Worm (Caenorhabditis elegans) whole organism, young adult: Measurements from ENCODE around the gene dpf-2.
A peak's percentile ranks its signal among the peaks of the same experiment; 100 is the strongest.

Experiments used
- B0261.1 ChIP-seq: sonication (generic microtip); optimal IDR thresholded peaks from 2 replicates; lab custom pipeline; 2016; ENCODE audit warnings: mild to moderate bottlenecking, missing genetic modification characterization, moderate library complexity, missing compliant biosample characterization
- C06A6.2 ChIP-seq: fragments of 200-800 bp; sonication (Bioruptor generic); conservative IDR thresholded peaks from 2 replicates; pipeline ENCODE4 v1.3.6; 2022; ENCODE audit warnings: missing genetic modification characterization, missing compliant biosample characterization
- C17E4.6 ChIP-seq: fragments of 200-800 bp; sonication (Bioruptor generic); IDR thresholded peaks from 2 replicates; pipeline ENCODE4 v1.3.6; 2022; ENCODE audit warnings: missing genetic modification reagents, missing genetic modification characterization, missing compliant biosample characterization
- F10E7.11 ChIP-seq: sonication (generic microtip); optimal IDR thresholded peaks from 2 replicates; lab custom pipeline; 2017; ENCODE audit warnings: mild to moderate bottlenecking, missing genetic modification characterization, moderate library complexity, missing compliant biosample characterization
- F37B4.10 ChIP-seq: fragments of 200-800 bp; sonication (Bioruptor generic); IDR thresholded peaks from 2 replicates; pipeline ENCODE4 v1.3.6; 2022; ENCODE audit warnings: missing genetic modification characterization, missing compliant biosample characterization
- T07F8.4 ChIP-seq: sonication (generic microtip); optimal IDR thresholded peaks from 2 replicates; lab custom pipeline; 2016; ENCODE audit warnings: mild to moderate bottlenecking, missing genetic modification characterization, moderate library complexity, missing compliant biosample characterization
- akir-1 ChIP-seq: fragments of 200-800 bp; sonication (Bioruptor generic); optimal IDR thresholded peaks from 2 replicates; lab custom pipeline; 2018; ENCODE audit warnings: mild to moderate bottlenecking, missing genetic modification characterization, moderate library complexity, missing compliant biosample characterization
- attf-6 ChIP-seq: fragments of 200-800 bp; sonication (Bioruptor generic); IDR thresholded peaks from 2 replicates; pipeline ENCODE4 v1.3.6; 2022; ENCODE audit warnings: missing genetic modification reagents, missing genetic modification characterization, missing compliant biosample characterization
- ceh-40 ChIP-seq: fragments of 200-800 bp; sonication (Bioruptor generic); IDR thresholded peaks from 2 replicates; pipeline ENCODE4 v1.3.6; 2022; ENCODE audit warnings: missing genetic modification characterization, missing compliant biosample characterization
- die-1 ChIP-seq: sonication (generic microtip); optimal IDR thresholded peaks from 2 replicates; lab custom pipeline; 2016; ENCODE audit warnings: missing genotype, mild to moderate bottlenecking, missing genetic modification characterization, missing compliant biosample characterization
- dpl-1 ChIP-seq: fragments of 150-350 bp; optimal IDR thresholded peaks from 2 replicates; lab custom pipeline; 2014; ENCODE audit warnings: missing biosample characterization, missing genetic modification reagents, missing genetic modification characterization
- efl-1 ChIP-seq: fragments of 150-350 bp; optimal IDR thresholded peaks from 2 replicates; lab custom pipeline; 2014; ENCODE audit warnings: missing biosample characterization, missing genetic modification reagents, missing genetic modification characterization
- hrde-1 ChIP-seq: sonication (generic microtip); optimal IDR thresholded peaks from 2 replicates; lab custom pipeline; 2016; ENCODE audit warnings: missing genetic modification characterization, mild to moderate bottlenecking, missing compliant biosample characterization, moderate library complexity, missing genotype, missing genetic modification reagents, borderline replicate concordance
- lin-26 ChIP-seq: fragments of 200-800 bp; sonication (Bioruptor generic); IDR thresholded peaks from 2 replicates; pipeline ENCODE4 v1.3.6; 2022; ENCODE audit warnings: missing genetic modification reagents, missing genetic modification characterization, missing compliant biosample characterization
- lsy-27 ChIP-seq: sonication (generic microtip); optimal IDR thresholded peaks from 2 replicates; lab custom pipeline; 2017; ENCODE audit warnings: missing genetic modification characterization, mild to moderate bottlenecking, missing compliant biosample characterization, antibody characterized with exemption, missing genotype, borderline replicate concordance; ENCODE audit not compliant: insufficient read depth
- madf-3 ChIP-seq: fragments of 200-800 bp; sonication (Bioruptor generic); IDR thresholded peaks from 2 replicates; pipeline ENCODE4 v1.3.6; 2022; ENCODE audit warnings: missing genetic modification reagents, missing genetic modification characterization, missing compliant biosample characterization
- madf-6 ChIP-seq: fragments of 200-800 bp; sonication (Bioruptor generic); IDR thresholded peaks from 2 replicates; pipeline ENCODE4 v1.3.6; 2022; ENCODE audit warnings: missing genetic modification reagents, missing genetic modification characterization, missing compliant biosample characterization
- madf-8 ChIP-seq: fragments of 200-800 bp; sonication (Bioruptor generic); conservative IDR thresholded peaks from 2 replicates; pipeline ENCODE4 v1.3.6; 2022; ENCODE audit warnings: missing genetic modification reagents, missing genetic modification characterization, missing compliant biosample characterization
- mcd-1 ChIP-seq: fragments of 200-800 bp; sonication (Bioruptor generic); IDR thresholded peaks from 2 replicates; pipeline ENCODE4 v1.3.6; 2022; ENCODE audit warnings: missing genetic modification reagents, missing genetic modification characterization, missing compliant biosample characterization
- mes-4 ChIP-seq: sonication (generic microtip); optimal IDR thresholded peaks from 2 replicates; lab custom pipeline; 2016; ENCODE audit warnings: missing genotype, missing genetic modification characterization, missing compliant biosample characterization
- nfyb-1 ChIP-seq: fragments of 200-800 bp; sonication (Bioruptor generic); IDR thresholded peaks from 2 replicates; pipeline ENCODE4 v1.3.6; 2022; ENCODE audit warnings: missing genetic modification reagents, missing genetic modification characterization, missing compliant biosample characterization
- nhr-27 ChIP-seq: fragments of 200-800 bp; sonication (Bioruptor generic); optimal IDR thresholded peaks from 2 replicates; lab custom pipeline; 2018; ENCODE audit warnings: mild to moderate bottlenecking, missing genetic modification characterization, moderate library complexity, missing compliant biosample characterization
- repo-1 ChIP-seq: sonication (generic microtip); optimal IDR thresholded peaks from 2 replicates; lab custom pipeline; 2017; ENCODE audit warnings: mild to moderate bottlenecking, missing genetic modification characterization, missing compliant biosample characterization
- rpc-1 ChIP-seq, 2 experiments: fragments of 150-350 bp in 1 of 2; sonication (generic microtip) in 1 of 2; optimal IDR thresholded peaks; 2 replicates each; lab custom pipeline; 2014 to 2018; ENCODE audit warnings: missing biosample characterization in 1 of 2, missing genetic modification characterization in 1 of 2, missing genetic modification reagents in 1 of 2, missing genotype in 1 of 2
- sdz-38 ChIP-seq: sonication (generic microtip); optimal IDR thresholded peaks from 2 replicates; lab custom pipeline; 2016; ENCODE audit warnings: missing genotype, missing genetic modification characterization, missing compliant biosample characterization
- somi-1 ChIP-seq: fragments of 200-800 bp; sonication (Bioruptor generic); optimal IDR thresholded peaks from 2 replicates; lab custom pipeline; 2018; ENCODE audit warnings: mild to moderate bottlenecking, missing genetic modification characterization, missing compliant biosample characterization
- zfh-2 ChIP-seq: fragments of 200-800 bp; sonication (Bioruptor generic); conservative IDR thresholded peaks from 2 replicates; pipeline ENCODE4 v1.3.6; 2022; ENCODE audit warnings: missing genetic modification reagents, missing genetic modification characterization, missing compliant biosample characterization
- ztf-3 ChIP-seq: fragments of 200-800 bp; sonication (Bioruptor generic); optimal IDR thresholded peaks from 2 replicates; lab custom pipeline; 2018; ENCODE audit warnings: mild to moderate bottlenecking, missing genetic modification characterization, missing compliant biosample characterization
- ztf-6 ChIP-seq: fragments of 200-800 bp; sonication (Bioruptor generic); IDR thresholded peaks from 2 replicates; pipeline ENCODE4 v1.3.6; 2022; ENCODE audit warnings: missing genetic modification reagents, missing genetic modification characterization, missing compliant biosample characterization

dpf-2 gene

DNA sequence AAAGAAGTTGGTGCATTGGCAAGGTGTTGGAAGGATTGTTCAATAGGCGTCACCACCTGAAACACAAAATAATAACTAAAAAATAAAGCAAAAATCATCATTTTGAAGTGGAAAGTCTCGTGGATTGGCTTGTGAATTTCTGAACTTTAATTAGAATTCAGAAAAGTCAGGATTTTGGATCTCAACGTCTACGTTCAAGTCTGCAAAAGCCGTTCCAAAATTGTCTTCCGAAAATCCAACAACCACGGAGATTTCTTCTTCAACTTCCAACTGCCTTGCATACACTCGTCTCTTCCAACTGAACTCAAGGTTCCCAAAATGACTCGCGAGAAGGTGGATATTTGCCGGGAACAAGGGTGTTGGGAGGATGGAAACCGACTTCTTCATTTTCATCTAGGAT, 34.1 kb downstream of the dpf-2 start, which contains the start of gene C27C12.3 (continued):
- TF ChIP-seq hrde-1 (no peak), somi-1 (GFP tag; lab: Kevin White, UChicago) (no peak)

DNA sequence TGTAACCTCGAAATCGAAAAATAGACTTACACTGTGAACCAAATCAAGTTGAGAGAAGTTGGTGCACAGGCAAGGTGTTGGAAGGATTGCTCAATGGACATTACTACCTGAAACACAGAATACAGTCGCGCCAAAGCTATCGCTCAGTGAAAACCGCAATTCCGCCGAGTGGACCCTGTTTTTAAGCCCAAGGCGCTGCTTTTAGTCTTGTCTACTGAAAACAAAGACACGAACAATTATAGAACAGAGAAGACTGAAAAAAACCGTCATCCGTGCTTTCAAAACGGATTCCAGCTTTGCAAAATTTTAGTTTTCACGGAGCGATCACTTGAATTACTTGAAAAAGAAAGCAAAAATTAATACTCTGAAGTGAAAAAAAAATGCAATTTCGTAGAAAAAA, 36.6 kb downstream of the dpf-2 start, which contains the start of gene F31F6.1:
Gene F31F6.1 (minus strand): TSS at position 101 of the 400 bp plus-strand sequence.
- no peak for TF ChIP-seq lin-26 (GFP tag; lab: Robert Waterston, UW)
- no peak for TF ChIP-seq lsy-27 (tag; lab: Kevin White, UChicago)
- no peak for TF ChIP-seq madf-8 (GFP tag; lab: Robert Waterston, UW)
- no peak for TF ChIP-seq C06A6.2 (GFP tag; lab: Robert Waterston, UW)
- TF ChIP-seq ztf-3 (GFP tag; lab: Kevin White, UChicago): no peak
- no peak for TF ChIP-seq rpc-1 (optimal IDR thresholded peaks at IDR 0.05; lab: Kevin White, UChicago)
- TF ChIP-seq rpc-1 (tag; optimal IDR thresholded peaks at IDR 0.05; lab: Kevin White, UChicago): no peak
- TF ChIP-seq B0261.1 (tag; lab: Kevin White, UChicago): no peak
- no peak for TF ChIP-seq nfyb-1

DNA sequence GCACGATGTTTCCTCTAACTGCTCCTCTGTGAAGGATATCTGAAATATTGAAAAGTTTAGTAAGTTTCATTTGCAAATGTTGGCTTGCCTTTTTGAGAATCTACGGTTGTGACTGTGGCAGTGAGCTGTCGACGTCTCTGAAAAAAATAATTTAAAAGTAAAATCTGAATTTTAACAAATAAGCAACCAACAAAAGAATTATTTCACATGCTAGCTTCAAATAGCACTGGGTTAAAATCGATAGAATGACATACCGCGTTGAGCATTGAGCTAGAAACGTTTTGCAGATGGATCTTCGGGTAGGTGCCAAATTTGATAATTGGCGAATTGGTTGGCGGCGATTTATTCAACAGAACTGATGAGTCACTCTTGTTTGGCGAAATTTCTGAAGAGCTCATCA, 40.1 kb downstream of the dpf-2 start, which contains the start of gene F31F6.2:
Gene F31F6.2 (minus strand): TSS at position 101 of the 400 bp plus-strand sequence.
- TF ChIP-seq repo-1 (tag; lab: Kevin White, UChicago) (no peak), ceh-40 (GFP tag; lab: Robert Waterston, UW) (no peak), nhr-27 (tag; lab: Kevin White, UChicago) (no peak), zfh-2 (GFP tag; lab: Robert Waterston, UW) (no peak), ztf-6 (GFP tag; lab: Robert Waterston, UW) (no peak), somi-1 (GFP tag; lab: Kevin White, UChicago) (no peak), die-1 (tag; lab: Kevin White, UChicago) (no peak), T07F8.4 (tag; lab: Kevin White, UChicago) (no peak), akir-1 (GFP tag; lab: Kevin White, UChicago) (no peak), sdz-38 (tag; lab: Kevin White, UChicago) (no peak), C17E4.6 (no peak), mcd-1 (no peak)

DNA sequence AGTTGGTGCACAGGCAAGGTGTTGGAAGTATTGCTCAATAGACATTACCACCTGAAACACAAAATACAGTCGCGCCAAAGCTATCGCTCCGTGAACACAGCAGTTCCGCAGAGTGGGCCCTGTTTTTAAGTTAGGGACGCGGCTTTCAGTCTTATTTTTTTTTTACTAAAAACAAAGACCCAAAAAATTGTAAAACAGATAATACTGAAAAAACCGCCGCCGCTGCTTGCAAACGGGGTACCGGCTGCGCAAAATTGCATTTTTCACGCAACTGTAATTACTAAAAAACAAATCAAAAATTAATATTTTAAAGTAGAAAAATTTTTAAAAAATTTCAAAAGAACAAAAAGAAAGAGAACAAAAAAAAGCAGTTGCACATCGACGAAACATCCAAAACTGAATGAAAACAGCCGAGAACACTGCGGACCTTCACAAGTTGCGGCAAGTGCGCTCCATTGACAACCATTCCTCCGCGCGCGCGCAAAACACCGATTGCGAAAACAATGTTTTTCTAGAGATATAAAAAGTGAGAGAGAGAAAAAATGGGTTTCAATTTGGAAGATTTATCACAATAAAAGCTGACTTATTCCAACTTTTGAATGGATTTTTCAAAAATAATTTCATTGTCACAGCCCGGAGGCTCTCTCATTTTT, 41.3 kb downstream of the dpf-2 start, which contains the start of gene F31F6.3:
Gene F31F6.3 (minus strand): TSS at position 51 of the 653 bp plus-strand sequence.
- TF ChIP-seq madf-6 (GFP tag; lab: Robert Waterston, UW): peak; percentile 65
- TF ChIP-seq madf-3: no peak
- 0 out of 2 replicates have a peak, but pooled peaks have one; percentile 8 for TF ChIP-seq madf-8 (GFP tag; lab: Robert Waterston, UW)
- peak; percentile 46 for TF ChIP-seq mcd-1
- peak; percentile 73 for TF ChIP-seq efl-1
- peak; percentile 38 for TF ChIP-seq dpl-1 (GFP tag; lab: Kevin White, UChicago)
- no peak for TF ChIP-seq attf-6 (GFP tag; lab: Robert Waterston, UW)
- TF ChIP-seq F37B4.10: no peak

DNA sequence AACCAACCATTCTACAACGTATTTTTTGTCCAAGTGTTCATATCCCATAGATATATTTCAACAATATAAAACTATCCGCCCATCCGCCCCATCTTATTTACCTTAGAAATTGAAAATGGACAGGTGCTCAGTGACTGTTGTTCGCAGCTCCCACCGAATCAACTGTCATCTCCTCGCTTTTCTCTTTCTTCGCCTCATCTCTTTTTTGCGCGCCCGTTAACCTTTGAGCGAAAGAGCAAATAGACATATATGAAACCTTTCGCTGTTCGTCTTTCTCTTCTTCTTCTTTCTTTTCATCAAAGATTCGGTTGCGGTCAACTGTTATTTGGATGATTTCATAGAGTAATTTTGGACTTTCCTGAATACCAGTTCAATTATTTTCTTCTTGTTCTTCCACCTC, 44.0 kb downstream of the dpf-2 start, which contains the start of gene sssh-1:
Gene sssh-1 (plus strand): TSS at position 301 of the 400 bp plus-strand sequence.
- TF ChIP-seq F10E7.11 (tag; lab: Kevin White, UChicago) (no peak), mes-4 (tag; lab: Kevin White, UChicago) (no peak)
